Fruit fly (Drosophila melanogaster) S2 (cell line): ENCODE measurements around the gene CG43229.

Experiments
- CG8478 ChIP-seq: fragments of >200 bp; optimal IDR thresholded peaks from 2 replicates; lab custom pipeline; 2018
- CTCF ChIP-seq, 2 experiments: fragments of >200 bp; optimal IDR thresholded peaks; 2 replicates each; lab custom pipeline; 2018

Gene CG43229

dm6 chrX:18179372-18179771 is 41.0 kb downstream of the CG43229 start, which contains the start of gene Andorra:
Gene Andorra, minus strand, starts transcription at chrX:18179472.
- TF ChIP-seq CG8478 (lab: Kevin White, UChicago) (no peak), CTCF (optimal IDR thresholded peaks at IDR 0.05; lab: Kevin White, UChicago) (no peak)

- TF ChIP-seq CTCF (optimal IDR thresholded peaks at IDR 0.05; lab: Kevin White, UChicago) (no peak), CG8478 (lab: Kevin White, UChicago) (no peak)
Measured at dm6 chrX:18181152-18181551, 42.8 kb downstream of the CG43229 start.

dm6 chrX:18185944-18186343 is 47.6 kb downstream of the CG43229 start:
- TF ChIP-seq CG8478 (lab: Kevin White, UChicago) (no peak), CTCF (optimal IDR thresholded peaks at IDR 0.05; lab: Kevin White, UChicago) (no peak)
